Fruit fly (Drosophila melanogaster) whole organism, embryonic: ENCODE results near the gene mthl14.

Experiments
- BEAF-32 ChIP-seq: fragments of 200-800 bp; sonication (Bioruptor generic); optimal IDR thresholded peaks from 3 replicates; lab custom pipeline; 2017; ENCODE audit warnings: missing biosample characterization, missing genetic modification characterization, mild to moderate bottlenecking, moderate library complexity, missing genetic modification reagents
- Blimp-1 ChIP-seq: fragments of 200-800 bp; sonication (Bioruptor generic); optimal IDR thresholded peaks from 3 replicates; lab custom pipeline; 2018; ENCODE audit warnings: missing biosample characterization, missing genetic modification characterization, mild to moderate bottlenecking, moderate library complexity, missing genetic modification reagents
- CG1024 ChIP-seq: fragments of 200-800 bp; sonication (Bioruptor generic); IDR thresholded peaks from 2 replicates; pipeline ENCODE4 v1.3.6; 2022; ENCODE audit warnings: missing biosample characterization, missing genetic modification characterization
- CG10431 ChIP-seq: fragments of 200-800 bp; sonication (Bioruptor generic); optimal IDR thresholded peaks from 3 replicates; lab custom pipeline; 2018; ENCODE audit warnings: missing biosample characterization, mild to moderate bottlenecking, missing genetic modification characterization
- CG11247 ChIP-seq: fragments of 200-800 bp; sonication (Bioruptor generic); IDR thresholded peaks from 2 replicates; pipeline ENCODE4 v1.3.6; 2022; ENCODE audit warnings: missing biosample characterization, missing genetic modification characterization
- CG11504 ChIP-seq: fragments of 200-800 bp; sonication (Bioruptor generic); optimal IDR thresholded peaks from 3 replicates; lab custom pipeline; 2019; ENCODE audit warnings: missing biosample characterization, mild to moderate bottlenecking, missing genetic modification characterization, moderate library complexity
- CG12104 ChIP-seq: fragments of 200-800 bp; sonication (Bioruptor generic); optimal IDR thresholded peaks from 3 replicates; lab custom pipeline; 2016; ENCODE audit warnings: missing biosample characterization, missing genetic modification characterization
- CG12236 ChIP-seq: fragments of 200-800 bp; sonication (Bioruptor generic); optimal IDR thresholded peaks from 2 replicates; lab custom pipeline; 2016; ENCODE audit warnings: missing biosample characterization, missing genetic modification characterization
- CG12659 ChIP-seq: fragments of 200-800 bp; sonication (Bioruptor generic); optimal IDR thresholded peaks from 3 replicates; lab custom pipeline; 2017; ENCODE audit warnings: mild to moderate bottlenecking, missing biosample characterization, missing genetic modification reagents, missing genetic modification characterization
- CG13296 ChIP-seq: fragments of 200-800 bp; sonication (Bioruptor generic); optimal IDR thresholded peaks from 3 replicates; lab custom pipeline; 2018; ENCODE audit warnings: missing biosample characterization, mild to moderate bottlenecking, missing genetic modification characterization
- CG13624 ChIP-seq: fragments of 200-800 bp; sonication (Bioruptor generic); optimal IDR thresholded peaks from 2 replicates; lab custom pipeline; 2016; ENCODE audit warnings: missing biosample characterization, missing genetic modification characterization
- CG15269 ChIP-seq: fragments of 200-800 bp; sonication (Bioruptor generic); optimal IDR thresholded peaks from 2 replicates; lab custom pipeline; 2018; ENCODE audit warnings: missing biosample characterization, mild to moderate bottlenecking, missing genetic modification characterization, moderate library complexity
- CG15479 ChIP-seq: fragments of 200-800 bp; sonication (Bioruptor generic); optimal IDR thresholded peaks from 3 replicates; lab custom pipeline; 2019; ENCODE audit warnings: missing biosample characterization, mild to moderate bottlenecking, missing genetic modification characterization, moderate library complexity
- CG17829 ChIP-seq: fragments of 200-800 bp; optimal IDR thresholded peaks from 2 replicates; lab custom pipeline; 2019; ENCODE audit warnings: missing biosample characterization, mild to moderate bottlenecking, missing genetic modification characterization, moderate library complexity
- CG18619 ChIP-seq: fragments of 200-800 bp; sonication (Bioruptor generic); optimal IDR thresholded peaks from 3 replicates; lab custom pipeline; 2017; ENCODE audit warnings: missing biosample characterization, mild to moderate bottlenecking, missing genetic modification characterization
- CG2120 ChIP-seq: fragments of 200-800 bp; sonication (Bioruptor generic); optimal IDR thresholded peaks from 3 replicates; lab custom pipeline; 2016; ENCODE audit warnings: missing biosample characterization, missing genetic modification characterization
- CG33557 ChIP-seq: fragments of 200-800 bp; sonication (Bioruptor generic); optimal IDR thresholded peaks from 2 replicates; lab custom pipeline; 2019; ENCODE audit warnings: missing biosample characterization, mild to moderate bottlenecking, missing genetic modification characterization, moderate library complexity
- CG4282 ChIP-seq: fragments of 200-800 bp; sonication (Bioruptor generic); optimal IDR thresholded peaks from 2 replicates; lab custom pipeline; 2016; ENCODE audit warnings: missing biosample characterization, missing genetic modification characterization
- CG5180 ChIP-seq: fragments of 200-800 bp; sonication (Bioruptor generic); optimal IDR thresholded peaks from 3 replicates; lab custom pipeline; 2017; ENCODE audit warnings: missing biosample characterization, missing genetic modification characterization, mild to moderate bottlenecking, moderate library complexity, missing genetic modification reagents
- CG6175 ChIP-seq: fragments of 200-800 bp; sonication (Bioruptor generic); IDR thresholded peaks from 3 replicates; pipeline ENCODE4 v1.3.6; 2022; ENCODE audit warnings: missing biosample characterization, missing genetic modification characterization
- CG7556 ChIP-seq: fragments of 200-800 bp; sonication (Bioruptor generic); optimal IDR thresholded peaks from 2 replicates; lab custom pipeline; 2017; ENCODE audit warnings: missing biosample characterization, mild to moderate bottlenecking, missing genetic modification characterization
- CG7839 ChIP-seq: fragments of 200-800 bp; sonication (Bioruptor generic); optimal IDR thresholded peaks from 3 replicates; lab custom pipeline; 2018; ENCODE audit warnings: missing biosample characterization, mild to moderate bottlenecking, missing genetic modification characterization, moderate library complexity
- Doc2 ChIP-seq: fragments of 200-800 bp; sonication (Bioruptor generic); IDR thresholded peaks from 2 replicates; pipeline ENCODE4 v1.3.6; 2022; ENCODE audit warnings: missing biosample characterization, missing genetic modification characterization
- Dp ChIP-seq: fragments of 200-800 bp; sonication (Bioruptor generic); optimal IDR thresholded peaks from 2 replicates; lab custom pipeline; 2018; ENCODE audit warnings: missing biosample characterization, mild to moderate bottlenecking, missing genetic modification characterization, moderate library complexity
- Gug ChIP-seq: fragments of 200-800 bp; sonication (Bioruptor generic); IDR thresholded peaks from 4 replicates; pipeline ENCODE4 v1.3.6; 2022; ENCODE audit warnings: missing biosample characterization, missing genetic modification characterization
- HHEX ChIP-seq: fragments of 200-800 bp; sonication (Bioruptor generic); optimal IDR thresholded peaks from 3 replicates; lab custom pipeline; 2017; ENCODE audit warnings: missing biosample characterization, mild to moderate bottlenecking, missing genetic modification characterization, missing genetic modification reagents
- Hey ChIP-seq: fragments of 200-800 bp; sonication (Bioruptor generic); optimal IDR thresholded peaks from 3 replicates; lab custom pipeline; 2018; ENCODE audit warnings: missing biosample characterization, mild to moderate bottlenecking, missing genetic modification characterization
- Max ChIP-seq: fragments of 200-800 bp; sonication (Bioruptor generic); optimal IDR thresholded peaks from 2 replicates; lab custom pipeline; 2016; ENCODE audit warnings: missing biosample characterization, mild to moderate bottlenecking, missing genetic modification characterization
- NC2β ChIP-seq: fragments of 200-800 bp; sonication (Bioruptor generic); optimal IDR thresholded peaks from 2 replicates; lab custom pipeline; 2016; ENCODE audit warnings: missing biosample characterization, missing genetic modification characterization
- Opbp ChIP-seq: fragments of 200-800 bp; sonication (Bioruptor generic); IDR thresholded peaks from 3 replicates; pipeline ENCODE4 v1.3.6; 2022; ENCODE audit warnings: missing biosample characterization, missing genetic modification characterization; ENCODE audit not compliant: partially characterized antibody
- PHDP ChIP-seq: fragments of 200-800 bp; sonication (Bioruptor generic); optimal IDR thresholded peaks from 3 replicates; lab custom pipeline; 2018; ENCODE audit warnings: missing biosample characterization, mild to moderate bottlenecking, missing genetic modification characterization, moderate library complexity
- bigmax ChIP-seq: fragments of 200-800 bp; sonication (Bioruptor generic); optimal IDR thresholded peaks from 2 replicates; lab custom pipeline; 2018; ENCODE audit warnings: missing biosample characterization, mild to moderate bottlenecking, missing genetic modification characterization
- btn ChIP-seq: fragments of 200-800 bp; sonication (Bioruptor generic); optimal IDR thresholded peaks from 2 replicates; lab custom pipeline; 2016; ENCODE audit warnings: missing biosample characterization, missing genetic modification characterization
- croc ChIP-seq: fragments of 200-800 bp; sonication (Bioruptor generic); conservative IDR thresholded peaks from 3 replicates; pipeline ENCODE4 v1.3.6; 2022; ENCODE audit warnings: missing biosample characterization, missing genetic modification characterization
- crol ChIP-seq: fragments of 200-800 bp; sonication (Bioruptor generic); IDR thresholded peaks from 2 replicates; pipeline ENCODE4 v1.3.6; 2022; ENCODE audit warnings: missing biosample characterization, missing genetic modification characterization
- da ChIP-seq: fragments of 200-800 bp; sonication (Bioruptor generic); optimal IDR thresholded peaks from 2 replicates; lab custom pipeline; 2016; ENCODE audit warnings: missing biosample characterization, missing genetic modification characterization
- esg ChIP-seq: fragments of 200-800 bp; sonication (Bioruptor generic); conservative IDR thresholded peaks from 2 replicates; pipeline ENCODE4 v1.3.6; 2022; ENCODE audit warnings: missing biosample characterization, missing genetic modification characterization
- grau ChIP-seq: fragments of 200-800 bp; optimal IDR thresholded peaks from 3 replicates; lab custom pipeline; 2019; ENCODE audit warnings: missing biosample characterization, mild to moderate bottlenecking, missing genetic modification characterization, moderate library complexity
- grn ChIP-seq: fragments of 200-800 bp; sonication (Bioruptor generic); optimal IDR thresholded peaks from 3 replicates; lab custom pipeline; 2017; ENCODE audit warnings: missing biosample characterization, missing genetic modification characterization
- her ChIP-seq: fragments of 200-800 bp; sonication (Bioruptor generic); optimal IDR thresholded peaks from 2 replicates; lab custom pipeline; 2016; ENCODE audit warnings: missing biosample characterization, missing genetic modification characterization
- klu ChIP-seq: fragments of 200-800 bp; sonication (Bioruptor generic); IDR thresholded peaks from 2 replicates; pipeline ENCODE4 v1.3.6; 2022; ENCODE audit warnings: missing biosample characterization, missing genetic modification characterization
- kni ChIP-seq: fragments of 200-800 bp; sonication (Bioruptor generic); optimal IDR thresholded peaks from 3 replicates; lab custom pipeline; 2017; ENCODE audit warnings: mild to moderate bottlenecking, missing biosample characterization, missing genetic modification reagents, missing genetic modification characterization
- lbe ChIP-seq: fragments of 200-800 bp; sonication (Bioruptor generic); optimal IDR thresholded peaks from 2 replicates; lab custom pipeline; 2016; ENCODE audit warnings: missing biosample characterization, mild to moderate bottlenecking, missing genetic modification characterization
- lov ChIP-seq, 2 experiments: fragments of 200-800 bp in 1 of 2; fragments of >200 bp in 1 of 2; sonication (Bioruptor generic) in 1 of 2; IDR thresholded peaks in 1 of 2; optimal IDR thresholded peaks in 1 of 2; 2 replicates in 1 of 2; 3 replicates in 1 of 2; pipeline versions ENCODE4 v1.3.6 to Lab custom; 2017 to 2022; ENCODE audit warnings: missing biosample characterization in 1 of 2, missing genetic modification characterization in 1 of 2
- mirr ChIP-seq: fragments of 200-800 bp; sonication (Bioruptor generic); optimal IDR thresholded peaks from 3 replicates; lab custom pipeline; 2018; ENCODE audit warnings: missing biosample characterization, mild to moderate bottlenecking, missing genetic modification characterization
- ro ChIP-seq: fragments of 200-800 bp; sonication (Bioruptor generic); IDR thresholded peaks from 2 replicates; pipeline ENCODE4 v1.3.6; 2022; ENCODE audit warnings: missing biosample characterization, missing genetic modification characterization
- sens-2 ChIP-seq: fragments of 200-800 bp; sonication (Bioruptor generic); IDR thresholded peaks from 2 replicates; pipeline ENCODE4 v1.3.6; 2022; ENCODE audit warnings: missing biosample characterization, missing genetic modification characterization
- tup ChIP-seq: fragments of 200-800 bp; sonication (Bioruptor generic); optimal IDR thresholded peaks from 2 replicates; lab custom pipeline; 2016; ENCODE audit warnings: missing biosample characterization, mild to moderate bottlenecking, missing genetic modification characterization, moderate library complexity

mthl14 gene

dm6 chr3L:205723-206284 is 41.5 kb upstream of the mthl14 start, which contains the start of the genes Gk1 and CG13876 (continued):
- TF ChIP-seq tup (GFP tag; lab: Kevin White, UChicago) (peak; percentile 73), CG33557 (peak; percentile 92), grn (GFP tag; lab: Kevin White, UChicago) (peak; percentile 78), CG10431 (GFP tag; lab: Kevin White, UChicago) (peak; percentile 86), CG15479 (peak; percentile 82)

- TF ChIP-seq CG6175 (GFP tag; lab: Robert Waterston, UW), result 0 out of 3 replicates have a peak, but pooled peaks have one; percentile 11
- no peak for TF ChIP-seq lbe (GFP tag; lab: Kevin White, UChicago)
- TF ChIP-seq sens-2 (GFP tag; lab: Robert Waterston, UW), result no peak
- no peak for TF ChIP-seq CG11504 (tag; lab: Kevin White, UChicago)
- TF ChIP-seq CG11247 (GFP tag; lab: Robert Waterston, UW), result no peak
- TF ChIP-seq CG12104 (GFP tag; lab: Kevin White, UChicago), result no peak
- no peak for TF ChIP-seq CG7839 (tag; lab: Kevin White, UChicago)
- TF ChIP-seq HHEX (GFP tag; lab: Kevin White, UChicago), result no peak
- peak; percentile 4 for TF ChIP-seq Dp (GFP tag; lab: Kevin White, UChicago)
- TF ChIP-seq PHDP (tag; lab: Kevin White, UChicago), result no peak
- TF ChIP-seq CG13296 (GFP tag; lab: Kevin White, UChicago), result no peak
- no peak for TF ChIP-seq CG12236 (GFP tag; lab: Kevin White, UChicago)
- TF ChIP-seq CG1024 (GFP tag; lab: Robert Waterston, UW), result no peak
- TF ChIP-seq CG13624, result no peak
- TF ChIP-seq Gug, result no peak
- TF ChIP-seq CG2120 (GFP tag; lab: Kevin White, UChicago), result no peak
- TF ChIP-seq Blimp-1 (GFP tag; lab: Kevin White, UChicago), result no peak
- no peak for TF ChIP-seq esg (GFP tag; lab: Robert Waterston, UW)
- TF ChIP-seq crol, result peak; percentile 42; the same call in 1 of the 2 replicates
- no peak for TF ChIP-seq CG18619 (GFP tag; lab: Kevin White, UChicago)
- no peak for TF ChIP-seq CG15269 (tag; lab: Kevin White, UChicago)
- peak; percentile 56 for TF ChIP-seq bigmax (GFP tag; lab: Kevin White, UChicago)
- no peak for TF ChIP-seq her (GFP tag; lab: Kevin White, UChicago)
- no peak for TF ChIP-seq CG4282 (GFP tag; lab: Kevin White, UChicago)
- TF ChIP-seq btn (GFP tag; lab: Kevin White, UChicago), result no peak
- no peak for TF ChIP-seq lov (optimal IDR thresholded peaks at IDR 0.05; lab: Kevin White, UChicago)
- TF ChIP-seq lov (GFP tag; IDR thresholded peaks at IDR 0.05; lab: Robert Waterston, UW), result no peak
- TF ChIP-seq kni, result no peak
- no peak for TF ChIP-seq Doc2 (GFP tag; lab: Robert Waterston, UW)
- TF ChIP-seq Opbp (GFP tag; lab: Robert Waterston, UW), result 0 out of 3 replicates have a peak, but pooled peaks have one; percentile 41
- TF ChIP-seq da, result no peak
- TF ChIP-seq CG5180 (GFP tag; lab: Kevin White, UChicago), result no peak
- no peak for TF ChIP-seq klu (GFP tag; lab: Robert Waterston, UW)
- TF ChIP-seq Max (GFP tag; lab: Kevin White, UChicago), result no peak
- no peak for TF ChIP-seq mirr (GFP tag; lab: Kevin White, UChicago)
- TF ChIP-seq grau (tag; lab: Kevin White, UChicago), result no peak
- no peak for TF ChIP-seq Hey
- TF ChIP-seq croc, result no peak
- TF ChIP-seq NC2β (GFP tag; lab: Kevin White, UChicago), result no peak
- TF ChIP-seq CG17829 (tag; lab: Kevin White, UChicago), result peak; percentile 19
- peak; percentile 63 for TF ChIP-seq CG12659
- TF ChIP-seq CG7556 (GFP tag; lab: Kevin White, UChicago), result no peak
- no peak for TF ChIP-seq ro (GFP tag; lab: Robert Waterston, UW)
- TF ChIP-seq BEAF-32 (GFP tag; lab: Kevin White, UChicago), result peak; percentile 11
Observed at dm6 chr3L:211200-211599, 36.1 kb upstream of the mthl14 start, which contains the start of gene Prp4k. Prp4k (minus strand) TSS chr3L:211457.
